Worm (Caenorhabditis elegans): ENCODE measurements around the gene T16G12.9.

Gene T16G12.9

ce11 chrIII:10035783-10036182, 42.3 kb downstream of the T16G12.9 start, which contains the start of gene xbx-3:
Gene xbx-3, plus strand, starts transcription at chrIII:10035945.
- TF ChIP-seq mel-28 (tag; optimal IDR thresholded peaks at IDR 0.05; ENCODE audit: borderline replicate concordance) (no peak), mes-4 (tag; optimal IDR thresholded peaks at IDR 0.05) (no peak), somi-1 (GFP tag; optimal IDR thresholded peaks at IDR 0.05) (no peak), hmg-20 (GFP tag; IDR thresholded peaks at IDR 0.05) (no peak), lin-40 (tag; optimal IDR thresholded peaks at IDR 0.05) (no peak), K11D2.4 (GFP tag; IDR thresholded peaks at IDR 0.05) (no peak), mxl-1 (tag; optimal IDR thresholded peaks at IDR 0.05) (no peak), sptf-2 (GFP tag; optimal IDR thresholded peaks at IDR 0.05) (no peak), akir-1 (GFP tag; optimal IDR thresholded peaks at IDR 0.05) (no peak), Y53G8AR.9 (GFP tag; conservative IDR thresholded peaks at IDR 0.05) (no peak), unc-62 (GFP tag; optimal IDR thresholded peaks at IDR 0.05) (no peak), egl-18 (GFP tag; IDR thresholded peaks at IDR 0.05) (no peak), lin-26 (GFP tag; IDR thresholded peaks at IDR 0.05) (no peak), lsy-27 (tag; optimal IDR thresholded peaks at IDR 0.05; ENCODE audit: borderline replicate concordance, insufficient read depth) (no peak), xnd-1 (tag; optimal IDR thresholded peaks at IDR 0.05) (no peak), zfh-2 (GFP tag; conservative IDR thresholded peaks at IDR 0.05) (no peak), hlh-12 (tag; optimal IDR thresholded peaks at IDR 0.05) (no peak)

ce11 chrIII:10033881-10034280, 44.2 kb downstream of the T16G12.9 start, which contains the start of gene M04D8.8:
Gene M04D8.8, plus strand, starts transcription at chrIII:10034181.
- TF ChIP-seq lir-1 (GFP tag; conservative IDR thresholded peaks at IDR 0.05) = no peak

- TF ChIP-seq F52B5.7 (tag; optimal IDR thresholded peaks at IDR 0.05) = no peak
- no peak for TF ChIP-seq D2030.7 (GFP tag; IDR thresholded peaks at IDR 0.05)
- TF ChIP-seq egl-18 (GFP tag; IDR thresholded peaks at IDR 0.05) = no peak
- TF ChIP-seq F10E7.11 (tag; optimal IDR thresholded peaks at IDR 0.05) = no peak
- TF ChIP-seq tlf-1 (GFP tag; optimal IDR thresholded peaks at IDR 0.05) = no peak
- TF ChIP-seq snpc-1.3 (tag; optimal IDR thresholded peaks at IDR 0.05; ENCODE audit: insufficient read depth) = no peak
- TF ChIP-seq F23B12.7 (tag; optimal IDR thresholded peaks at IDR 0.05; ENCODE audit: insufficient read depth) = no peak
- TF ChIP-seq ztf-25 (GFP tag; IDR thresholded peaks at IDR 0.05) = no peak
- TF ChIP-seq athp-1 (tag; optimal IDR thresholded peaks at IDR 0.05) = no peak
- TF ChIP-seq nhr-120 (GFP tag; IDR thresholded peaks at IDR 0.05) = no peak
- TF ChIP-seq ceh-100 (GFP tag; IDR thresholded peaks at IDR 0.05) = no peak
- no peak for TF ChIP-seq F37B4.10 (GFP tag; IDR thresholded peaks at IDR 0.05)
Observed at ce11 chrIII:10033213-10033612, 44.8 kb downstream of the T16G12.9 start, which contains the start of gene M04D8.5. Gene M04D8.5, minus strand, starts transcription at chrIII:10033313.

- TF ChIP-seq lin-54 (GFP tag; optimal IDR thresholded peaks at IDR 0.05) (no peak), dox-1 (GFP tag; IDR thresholded peaks at IDR 0.05) (no peak), snpc-1.3 (tag; optimal IDR thresholded peaks at IDR 0.05; ENCODE audit: insufficient read depth) (no peak), athp-1 (tag; optimal IDR thresholded peaks at IDR 0.05) (no peak), F10E7.11 (tag; optimal IDR thresholded peaks at IDR 0.05) (no peak), dpff-1 (tag; optimal IDR thresholded peaks at IDR 0.05) (no peak), T07F8.4 (tag; optimal IDR thresholded peaks at IDR 0.05) (no peak), nhr-90 (tag; optimal IDR thresholded peaks at IDR 0.05) (no peak), lsy-27 (tag; optimal IDR thresholded peaks at IDR 0.05; ENCODE audit: borderline replicate concordance, insufficient read depth) (no peak), cebp-2 (GFP tag; IDR thresholded peaks at IDR 0.05) (no peak), ama-1 (optimal IDR thresholded peaks at IDR 0.05) (no peak), ama-1 (GFP tag; optimal IDR thresholded peaks at IDR 0.05) (no peak), tbx-9 (tag; optimal IDR thresholded peaks at IDR 0.05; ENCODE audit: borderline replicate concordance) (no peak), ceh-27 (GFP tag; optimal IDR thresholded peaks at IDR 0.05) (no peak), gei-17 (GFP tag; optimal IDR thresholded peaks at IDR 0.05) (no peak), madf-8 (GFP tag; conservative IDR thresholded peaks at IDR 0.05) (no peak), B0019.2 (GFP tag; conservative IDR thresholded peaks at IDR 0.05) (no peak), Y67H2A.10 (GFP tag; conservative IDR thresholded peaks at IDR 0.05) (no peak), lin-35 (GFP tag; optimal IDR thresholded peaks at IDR 0.05) (no peak), ZK185.1 (tag; optimal IDR thresholded peaks at IDR 0.05; ENCODE audit: poor library complexity, severe bottlenecking) (no peak), xnd-1 (tag; optimal IDR thresholded peaks at IDR 0.05) (no peak)
Observed at ce11 chrIII:10030549-10030948, 47.5 kb downstream of the T16G12.9 start, which contains the start of gene M04D8.4. Gene M04D8.4, minus strand, starts transcription at chrIII:10030649.

Data from whole organism, young adult.